Worm (Caenorhabditis elegans) whole organism, young adult: ENCODE data around the gene Y43B11AL.1.

Experiments used
- B0019.2 ChIP-seq: fragments of 200-800 bp; sonication (Bioruptor generic); conservative IDR thresholded peaks from 2 replicates; pipeline ENCODE4 v1.3.6; 2022; ENCODE audit warnings: missing genetic modification reagents, missing genetic modification characterization, missing compliant biosample characterization
- B0336.3 ChIP-seq: fragments of 200-800 bp; sonication (Bioruptor generic); IDR thresholded peaks from 2 replicates; pipeline ENCODE4 v1.3.6; 2022; ENCODE audit warnings: missing genetic modification characterization, missing compliant biosample characterization
- F10E7.11 ChIP-seq: sonication (generic microtip); optimal IDR thresholded peaks from 2 replicates; lab custom pipeline; 2017; ENCODE audit warnings: mild to moderate bottlenecking, missing genetic modification characterization, moderate library complexity, missing compliant biosample characterization
- F37B4.10 ChIP-seq: fragments of 200-800 bp; sonication (Bioruptor generic); IDR thresholded peaks from 2 replicates; pipeline ENCODE4 v1.3.6; 2022; ENCODE audit warnings: missing genetic modification characterization, missing compliant biosample characterization
- F52B5.7 ChIP-seq: sonication (generic microtip); optimal IDR thresholded peaks from 2 replicates; lab custom pipeline; 2016; ENCODE audit warnings: mild to moderate bottlenecking, missing genetic modification characterization, missing compliant biosample characterization
- F55B11.4 ChIP-seq: sonication (generic microtip); optimal IDR thresholded peaks from 2 replicates; lab custom pipeline; 2016; ENCODE audit warnings: missing compliant biosample characterization, missing genetic modification characterization, borderline replicate concordance; ENCODE audit not compliant: insufficient read depth
- F57A8.1 ChIP-seq: fragments of 200-800 bp; sonication (Bioruptor generic); optimal IDR thresholded peaks from 2 replicates; lab custom pipeline; 2018; ENCODE audit warnings: mild to moderate bottlenecking, missing genetic modification characterization, moderate library complexity, missing compliant biosample characterization
- T26A5.8 ChIP-seq: sonication (generic microtip); optimal IDR thresholded peaks from 2 replicates; lab custom pipeline; 2016; ENCODE audit warnings: missing genetic modification characterization, missing compliant biosample characterization
- akir-1 ChIP-seq: fragments of 200-800 bp; sonication (Bioruptor generic); optimal IDR thresholded peaks from 2 replicates; lab custom pipeline; 2018; ENCODE audit warnings: mild to moderate bottlenecking, missing genetic modification characterization, moderate library complexity, missing compliant biosample characterization
- aptf-2 ChIP-seq: fragments of 200-800 bp; sonication (Bioruptor generic); conservative IDR thresholded peaks from 2 replicates; pipeline ENCODE4 v1.3.6; 2022; ENCODE audit warnings: missing genetic modification reagents, missing genetic modification characterization, missing compliant biosample characterization
- aptf-3 ChIP-seq: fragments of 200-800 bp; sonication (Bioruptor generic); IDR thresholded peaks from 2 replicates; pipeline ENCODE4 v1.3.6; 2022; ENCODE audit warnings: missing genetic modification characterization, missing compliant biosample characterization
- atf-7 ChIP-seq: sonication (generic microtip); optimal IDR thresholded peaks from 2 replicates; lab custom pipeline; 2017; ENCODE audit warnings: mild to moderate bottlenecking, missing genetic modification characterization, missing compliant biosample characterization
- athp-1 ChIP-seq: sonication (generic microtip); optimal IDR thresholded peaks from 2 replicates; lab custom pipeline; 2017; ENCODE audit warnings: mild to moderate bottlenecking, missing genetic modification characterization, missing compliant biosample characterization
- attf-5 ChIP-seq: fragments of 200-800 bp; sonication (Bioruptor generic); optimal IDR thresholded peaks from 2 replicates; lab custom pipeline; 2018; ENCODE audit warnings: mild to moderate bottlenecking, missing genetic modification characterization, missing compliant biosample characterization
- attf-6 ChIP-seq: fragments of 200-800 bp; sonication (Bioruptor generic); IDR thresholded peaks from 2 replicates; pipeline ENCODE4 v1.3.6; 2022; ENCODE audit warnings: missing genetic modification reagents, missing genetic modification characterization, missing compliant biosample characterization
- bed-2 ChIP-seq: fragments of 200-800 bp; sonication (Bioruptor generic); IDR thresholded peaks from 2 replicates; pipeline ENCODE4 v1.3.6; 2022; ENCODE audit warnings: missing genetic modification reagents, missing genetic modification characterization, missing compliant biosample characterization
- ccch-3 ChIP-seq: fragments of 200-800 bp; sonication (Bioruptor generic); optimal IDR thresholded peaks from 2 replicates; lab custom pipeline; 2018; ENCODE audit warnings: mild to moderate bottlenecking, missing genetic modification characterization, missing compliant biosample characterization
- cebp-1 ChIP-seq, 2 experiments: fragments of 200-800 bp in 1 of 2; sonication (Bioruptor generic) in 1 of 2; sonication (generic microtip) in 1 of 2; IDR thresholded peaks in 1 of 2; optimal IDR thresholded peaks in 1 of 2; 2 replicates each; pipeline versions ENCODE4 v1.3.6 to Lab custom; 2017 to 2022; ENCODE audit warnings: missing compliant biosample characterization in 2 of 2, missing genetic modification characterization in 2 of 2, mild to moderate bottlenecking in 1 of 2, missing genetic modification reagents in 1 of 2, moderate library complexity in 1 of 2
- ceh-58 ChIP-seq: fragments of 200-800 bp; sonication (Bioruptor generic); IDR thresholded peaks from 2 replicates; pipeline ENCODE4 v1.3.6; 2022; ENCODE audit warnings: missing genetic modification characterization, missing compliant biosample characterization
- die-1 ChIP-seq: sonication (generic microtip); optimal IDR thresholded peaks from 2 replicates; lab custom pipeline; 2016; ENCODE audit warnings: missing genotype, mild to moderate bottlenecking, missing genetic modification characterization, missing compliant biosample characterization
- egl-44 ChIP-seq: fragments of 200-800 bp; sonication (Bioruptor generic); IDR thresholded peaks from 2 replicates; pipeline ENCODE4 v1.3.6; 2022; ENCODE audit warnings: missing genetic modification reagents, missing genetic modification characterization, missing compliant biosample characterization
- ekl-4 ChIP-seq: fragments of 200-800 bp; sonication (Bioruptor generic); IDR thresholded peaks from 2 replicates; pipeline ENCODE4 v1.3.6; 2022; ENCODE audit warnings: missing genetic modification reagents, missing genetic modification characterization, missing compliant biosample characterization
- gei-17 ChIP-seq: fragments of 200-800 bp; sonication (Bioruptor generic); optimal IDR thresholded peaks from 2 replicates; lab custom pipeline; 2018; ENCODE audit warnings: mild to moderate bottlenecking, missing genetic modification characterization, missing compliant biosample characterization
- hlh-26 ChIP-seq: fragments of 200-800 bp; sonication (Bioruptor generic); conservative IDR thresholded peaks from 2 replicates; pipeline ENCODE4 v1.3.6; 2022; ENCODE audit warnings: missing genetic modification reagents, missing genetic modification characterization, missing compliant biosample characterization
- hmg-20 ChIP-seq: fragments of 200-800 bp; sonication (Bioruptor generic); IDR thresholded peaks from 2 replicates; pipeline ENCODE4 v1.3.6; 2022; ENCODE audit warnings: missing genetic modification reagents, missing genetic modification characterization, missing compliant biosample characterization
- hrde-1 ChIP-seq: sonication (generic microtip); optimal IDR thresholded peaks from 2 replicates; lab custom pipeline; 2016; ENCODE audit warnings: missing genetic modification characterization, mild to moderate bottlenecking, missing compliant biosample characterization, moderate library complexity, missing genotype, missing genetic modification reagents, borderline replicate concordance
- hsf-1 ChIP-seq: fragments of 200-800 bp; sonication (Bioruptor generic); IDR thresholded peaks from 2 replicates; pipeline ENCODE4 v1.3.6; 2022; ENCODE audit warnings: missing genetic modification reagents, missing genetic modification characterization, missing compliant biosample characterization
- let-526 ChIP-seq: fragments of 200-800 bp; sonication (Bioruptor generic); IDR thresholded peaks from 2 replicates; pipeline ENCODE4 v1.3.6; 2022; ENCODE audit warnings: missing genetic modification reagents, missing genetic modification characterization, missing compliant biosample characterization
- let-607 ChIP-seq, 2 experiments: fragments of 200-800 bp in 1 of 2; sonication (Bioruptor generic) in 1 of 2; sonication (generic microtip) in 1 of 2; optimal IDR thresholded peaks; 2 replicates each; lab custom pipeline; 2016 to 2018; ENCODE audit warnings: mild to moderate bottlenecking in 2 of 2, missing compliant biosample characterization in 2 of 2, missing genetic modification characterization in 2 of 2, moderate library complexity in 2 of 2, missing genotype in 1 of 2
- lin-35 ChIP-seq, 3 experiments: fragments of 150-350 bp in 2 of 3; sonication (generic microtip) in 1 of 3; optimal IDR thresholded peaks; 2 replicates each; lab custom pipeline; 2014 to 2018; ENCODE audit warnings: missing biosample characterization in 3 of 3, missing genetic modification characterization in 3 of 3, missing genetic modification reagents in 3 of 3
- lsl-1 ChIP-seq: fragments of 200-800 bp; sonication (Bioruptor generic); optimal IDR thresholded peaks from 2 replicates; lab custom pipeline; 2018; ENCODE audit warnings: mild to moderate bottlenecking, missing genetic modification characterization, moderate library complexity, missing compliant biosample characterization
- madf-6 ChIP-seq: fragments of 200-800 bp; sonication (Bioruptor generic); IDR thresholded peaks from 2 replicates; pipeline ENCODE4 v1.3.6; 2022; ENCODE audit warnings: missing genetic modification reagents, missing genetic modification characterization, missing compliant biosample characterization
- nfya-1 ChIP-seq: sonication (generic microtip); optimal IDR thresholded peaks from 2 replicates; lab custom pipeline; 2017; ENCODE audit warnings: antibody characterized with exemption, missing compliant biosample characterization, missing genetic modification characterization, borderline replicate concordance; ENCODE audit not compliant: insufficient read depth
- nfya-2 ChIP-seq: fragments of 200-800 bp; sonication (Bioruptor generic); IDR thresholded peaks from 2 replicates; pipeline ENCODE4 v1.3.6; 2022; ENCODE audit warnings: missing genetic modification reagents, missing genetic modification characterization, missing compliant biosample characterization
- nfyb-1 ChIP-seq: fragments of 200-800 bp; sonication (Bioruptor generic); IDR thresholded peaks from 2 replicates; pipeline ENCODE4 v1.3.6; 2022; ENCODE audit warnings: missing genetic modification reagents, missing genetic modification characterization, missing compliant biosample characterization
- nhr-120 ChIP-seq: fragments of 200-800 bp; sonication (Bioruptor generic); IDR thresholded peaks from 2 replicates; pipeline ENCODE4 v1.3.6; 2022; ENCODE audit warnings: missing genetic modification characterization, missing compliant biosample characterization
- pbrm-1 ChIP-seq: fragments of 200-800 bp; sonication (Bioruptor generic); IDR thresholded peaks from 2 replicates; pipeline ENCODE4 v1.3.6; 2022; ENCODE audit warnings: missing genetic modification reagents, missing genetic modification characterization, missing compliant biosample characterization
- pha-4 ChIP-seq: fragments of 150-350 bp; sonication (generic microtip); optimal IDR thresholded peaks from 2 replicates; lab custom pipeline; 2014; ENCODE audit warnings: missing biosample characterization, missing genetic modification reagents, missing genetic modification characterization
- rcor-1 ChIP-seq: fragments of 200-800 bp; sonication (Bioruptor generic); IDR thresholded peaks from 2 replicates; pipeline ENCODE4 v1.3.6; 2022; ENCODE audit warnings: missing genetic modification reagents, missing genetic modification characterization, missing compliant biosample characterization
- rec-8 ChIP-seq, 2 experiments: sonication (generic microtip); optimal IDR thresholded peaks; 2 replicates each; lab custom pipeline; 2016; ENCODE audit warnings: mild to moderate bottlenecking in 2 of 2, missing genetic modification characterization in 2 of 2, missing genetic modification reagents in 2 of 2, missing genotype in 2 of 2, missing biosample characterization in 1 of 2, missing compliant biosample characterization in 1 of 2, moderate library complexity in 1 of 2
- snpc-1.3 ChIP-seq: sonication (generic microtip); optimal IDR thresholded peaks from 2 replicates; lab custom pipeline; 2017; ENCODE audit warnings: missing genetic modification characterization, mild to moderate bottlenecking, missing compliant biosample characterization, antibody characterized with exemption, moderate library complexity, missing genotype, missing genetic modification reagents; ENCODE audit not compliant: insufficient read depth
- tbp1 ChIP-seq: fragments of 200-800 bp; sonication (Bioruptor generic); optimal IDR thresholded peaks from 2 replicates; lab custom pipeline; 2018; ENCODE audit warnings: mild to moderate bottlenecking, missing genetic modification characterization, missing compliant biosample characterization
- tbx-9 ChIP-seq: sonication (generic microtip); optimal IDR thresholded peaks from 2 replicates; lab custom pipeline; 2016; ENCODE audit warnings: borderline replicate concordance, missing genetic modification characterization, inconsistent platforms, missing compliant biosample characterization
- tlf-1 ChIP-seq: fragments of 200-800 bp; sonication (Bioruptor generic); optimal IDR thresholded peaks from 2 replicates; lab custom pipeline; 2018; ENCODE audit warnings: mild to moderate bottlenecking, missing genetic modification characterization, missing compliant biosample characterization
- zim-3 ChIP-seq: sonication (generic microtip); optimal IDR thresholded peaks from 2 replicates; lab custom pipeline; 2017; ENCODE audit warnings: mild to moderate bottlenecking, missing genetic modification characterization, moderate library complexity, missing compliant biosample characterization
- ztf-26 ChIP-seq: sonication (generic microtip); optimal IDR thresholded peaks from 2 replicates; lab custom pipeline; 2017; ENCODE audit warnings: missing genetic modification characterization, missing compliant biosample characterization
- ztf-3 ChIP-seq: fragments of 200-800 bp; sonication (Bioruptor generic); optimal IDR thresholded peaks from 2 replicates; lab custom pipeline; 2018; ENCODE audit warnings: mild to moderate bottlenecking, missing genetic modification characterization, missing compliant biosample characterization

The Y43B11AL.1 gene

DNA sequence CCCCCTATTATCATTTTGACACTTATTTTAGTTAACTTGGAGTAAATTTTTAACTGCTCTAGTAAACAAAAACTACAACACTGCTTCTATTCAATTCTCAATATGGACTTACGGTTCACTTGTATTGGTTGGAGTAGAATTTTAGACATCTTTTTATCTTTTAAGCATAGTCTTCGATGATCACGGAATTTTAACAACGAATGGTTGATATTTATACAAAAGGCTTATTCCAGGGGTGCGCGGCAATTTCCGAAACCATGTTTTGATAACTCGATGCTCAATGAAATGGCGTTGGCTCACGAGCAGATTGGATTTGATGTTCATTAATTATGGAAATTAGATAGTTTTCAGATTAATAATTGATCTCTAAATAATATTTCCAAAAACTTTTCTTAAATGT is 21.7 kb upstream of the Y43B11AL.1 start (continued):
- TF ChIP-seq F55B11.4 (tag; lab: Kevin White, UChicago) (no peak), ztf-3 (GFP tag; lab: Kevin White, UChicago) (no peak), ekl-4 (GFP tag; lab: Robert Waterston, UW) (peak; percentile 91), hlh-26 (GFP tag; lab: Robert Waterston, UW) (no peak), cebp-1 (GFP tag; IDR thresholded peaks at IDR 0.05; lab: Robert Waterston, UW) (no peak), cebp-1 (tag; optimal IDR thresholded peaks at IDR 0.05; lab: Kevin White, UChicago) (peak; percentile 55), aptf-3 (GFP tag; lab: Robert Waterston, UW) (no peak), hsf-1 (peak; percentile 85), let-526 (no peak), tbx-9 (tag; lab: Kevin White, UChicago) (no peak), rcor-1 (GFP tag; lab: Robert Waterston, UW) (peak; percentile 82), aptf-2 (GFP tag; lab: Robert Waterston, UW) (no peak), nfya-1 (tag; lab: Kevin White, UChicago) (no peak), ccch-3 (no peak), ztf-26 (tag; lab: Kevin White, UChicago) (no peak), ceh-58 (GFP tag; lab: Robert Waterston, UW) (peak; percentile 79; the same call in 1 of the 2 replicates), F37B4.10 (GFP tag; lab: Robert Waterston, UW) (no peak), T26A5.8 (tag; lab: Kevin White, UChicago) (peak; percentile 51), hrde-1 (tag; lab: Kevin White, UChicago) (peak; percentile 96), attf-5 (no peak), let-607 (tag; optimal IDR thresholded peaks at IDR 0.05; lab: Kevin White, UChicago) (no peak), akir-1 (GFP tag; lab: Kevin White, UChicago) (no peak), nfyb-1 (GFP tag; lab: Robert Waterston, UW) (no peak), attf-6 (peak; percentile 83), F52B5.7 (tag; lab: Kevin White, UChicago) (peak; percentile 28), atf-7 (tag; lab: Kevin White, UChicago) (peak; percentile 39), pha-4 (tag; lab: Kevin White, UChicago) (no peak), egl-44 (GFP tag; lab: Robert Waterston, UW) (no peak), F57A8.1 (GFP tag; lab: Kevin White, UChicago) (no peak), F10E7.11 (peak; percentile 72), hmg-20 (GFP tag; lab: Robert Waterston, UW) (0 out of 2 replicates have a peak, but pooled peaks have one; percentile 17), B0336.3 (peak; percentile 93), zim-3 (tag; lab: Kevin White, UChicago) (no peak), lin-35 (GFP tag; optimal IDR thresholded peaks at IDR 0.05; lab: Kevin White, UChicago) (peak in 1 of 3 experiments; percentile 4), athp-1 (tag; lab: Kevin White, UChicago) (peak; percentile 55), nfya-2 (GFP tag; lab: Robert Waterston, UW) (0 out of 2 replicates have a peak, but pooled peaks have one; percentile 85), gei-17 (no peak), rec-8 (tag; optimal IDR thresholded peaks at IDR 0.05; lab: Kevin White, UChicago) (peak; percentile 30 to 60), nhr-120 (GFP tag; lab: Robert Waterston, UW) (no peak), tbp1 (peak; percentile 35), bed-2 (GFP tag; lab: Robert Waterston, UW) (no peak), snpc-1.3 (tag; lab: Kevin White, UChicago) (no peak), B0019.2 (GFP tag; lab: Robert Waterston, UW) (no peak), tlf-1 (peak; percentile 42), die-1 (peak; percentile 28), pbrm-1 (GFP tag; lab: Robert Waterston, UW) (peak; percentile 60; the same call in 1 of the 2 replicates), lsl-1 (GFP tag; lab: Kevin White, UChicago) (peak; percentile 31), madf-6 (peak; percentile 90)
